Fruit fly (Drosophila melanogaster): ENCODE data around the gene CG32536.
A peak's percentile ranks its signal among the peaks of the same experiment; 100 is the strongest.

CG32536 gene

dm6 chrX:19323835-19324133, 47.1 kb upstream of the CG32536 start (continued):
- TF ChIP-seq Nf-YA (GFP tag; IDR thresholded peaks at IDR 0.05), result peak; percentile 58; the same call in 1 of the 2 replicates
- peak; percentile 75 for TF ChIP-seq Aef1 (GFP tag; IDR thresholded peaks at IDR 0.05)
- TF ChIP-seq rib (GFP tag; IDR thresholded peaks at IDR 0.05), result peak; percentile 91
- peak; percentile 76 for TF ChIP-seq Sox100B (GFP tag; optimal IDR thresholded peaks at IDR 0.05)
- TF ChIP-seq Elba2 (GFP tag; optimal IDR thresholded peaks at IDR 0.05), result no peak
- TF ChIP-seq CG34224 (GFP tag; IDR thresholded peaks at IDR 0.05; ENCODE audit: partially characterized antibody), result no peak
- TF ChIP-seq Hr3 (GFP tag; optimal IDR thresholded peaks at IDR 0.05), result peak; percentile 77
- TF ChIP-seq sd (tag; optimal IDR thresholded peaks at IDR 0.05), result peak; percentile 63
- no peak for TF ChIP-seq Hr39 (optimal IDR thresholded peaks at IDR 0.05)
- peak; percentile 46 for TF ChIP-seq gcm2 (GFP tag; optimal IDR thresholded peaks at IDR 0.05)
- TF ChIP-seq Stat92E (GFP tag; optimal IDR thresholded peaks at IDR 0.05), result no peak
- no peak for TF ChIP-seq CG9797 (GFP tag; optimal IDR thresholded peaks at IDR 0.05)
- peak; percentile 58; the same call in 1 of the 3 replicates for TF ChIP-seq CG7357 (GFP tag; IDR thresholded peaks at IDR 0.05)
- TF ChIP-seq CG6765 (GFP tag; optimal IDR thresholded peaks at IDR 0.05), result peak; percentile 79
- peak; percentile 0 for TF ChIP-seq CG33213 (GFP tag; optimal IDR thresholded peaks at IDR 0.05)
- TF ChIP-seq CG13775 (GFP tag; optimal IDR thresholded peaks at IDR 0.05), result peak; percentile 83
- peak; percentile 89 for TF ChIP-seq CG2678 (tag; optimal IDR thresholded peaks at IDR 0.05)
- no peak for TF ChIP-seq Dfd (GFP tag; optimal IDR thresholded peaks at IDR 0.05)
- TF ChIP-seq bsh (GFP tag; optimal IDR thresholded peaks at IDR 0.05), result peak; percentile 85 to 87
- peak; percentile 84 for TF ChIP-seq CG11504 (tag; optimal IDR thresholded peaks at IDR 0.05)
- no peak for TF ChIP-seq CG42726 (GFP tag; IDR thresholded peaks at IDR 0.05; ENCODE audit: partially characterized antibody)
- TF ChIP-seq sima (GFP tag; optimal IDR thresholded peaks at IDR 0.05), result no peak
- peak; percentile 96 for TF ChIP-seq CG2120 (GFP tag; optimal IDR thresholded peaks at IDR 0.05)
- TF ChIP-seq Opbp (GFP tag; IDR thresholded peaks at IDR 0.05; ENCODE audit: partially characterized antibody), result no peak
- no peak for TF ChIP-seq zen2 (GFP tag; IDR thresholded peaks at IDR 0.05; ENCODE audit: partially characterized antibody)
- peak; percentile 1 for TF ChIP-seq bigmax (GFP tag; optimal IDR thresholded peaks at IDR 0.05)
- no peak for TF ChIP-seq pan (optimal IDR thresholded peaks at IDR 0.05)
- TF ChIP-seq pan (GFP tag; optimal IDR thresholded peaks at IDR 0.05 in 1 of 2, IDR thresholded peaks at IDR 0.05 in 1 of 2), result peak in 1 of 2 experiments; percentile 80
- no peak for TF ChIP-seq Doc3 (GFP tag; IDR thresholded peaks at IDR 0.05; ENCODE audit: partially characterized antibody)
- TF ChIP-seq row (GFP tag; IDR thresholded peaks at IDR 0.05), result peak; percentile 89
- no peak for TF ChIP-seq ro (GFP tag; IDR thresholded peaks at IDR 0.05)
- TF ChIP-seq CG18599 (GFP tag; optimal IDR thresholded peaks at IDR 0.05), result peak; percentile 95
- TF ChIP-seq CG12219 (GFP tag; optimal IDR thresholded peaks at IDR 0.05), result peak; percentile 72
- TF ChIP-seq org-1 (GFP tag; optimal IDR thresholded peaks at IDR 0.05), result peak; percentile 82
- peak; percentile 61; the same call in 1 of the 2 replicates for TF ChIP-seq CG7372 (GFP tag; IDR thresholded peaks at IDR 0.05)
- TF ChIP-seq Dek (tag; optimal IDR thresholded peaks at IDR 0.05), result peak; percentile 82
- TF ChIP-seq Six4 (GFP tag; optimal IDR thresholded peaks at IDR 0.05), result peak; percentile 52
- no peak for TF ChIP-seq danr (GFP tag; IDR thresholded peaks at IDR 0.05)
- TF ChIP-seq btn (GFP tag; optimal IDR thresholded peaks at IDR 0.05), result peak; percentile 28
- peak; percentile 71 for TF ChIP-seq CG31224 (GFP tag; IDR thresholded peaks at IDR 0.05)
- TF ChIP-seq CG1233 (GFP tag; optimal IDR thresholded peaks at IDR 0.05), result peak; percentile 54
- peak; percentile 75 for TF ChIP-seq E2f1 (GFP tag; IDR thresholded peaks at IDR 0.05)
- TF ChIP-seq Ptx1 (GFP tag; IDR thresholded peaks at IDR 0.05), result peak; percentile 82
- peak; percentile 42 for TF ChIP-seq CG9609 (GFP tag; optimal IDR thresholded peaks at IDR 0.05)
- TF ChIP-seq CG1602 (GFP tag; optimal IDR thresholded peaks at IDR 0.05), result peak; percentile 50
- TF ChIP-seq H15 (GFP tag; IDR thresholded peaks at IDR 0.05), result peak; percentile 69
- no peak for TF ChIP-seq CG3163 (GFP tag; optimal IDR thresholded peaks at IDR 0.05)
- TF ChIP-seq HLH4C (GFP tag; IDR thresholded peaks at IDR 0.05; ENCODE audit: partially characterized antibody), result no peak
- TF ChIP-seq aop (GFP tag; IDR thresholded peaks at IDR 0.05), result no peak
- TF ChIP-seq trh (GFP tag; optimal IDR thresholded peaks at IDR 0.05), result no peak
- peak; percentile 86 for TF ChIP-seq CG8924 (tag; optimal IDR thresholded peaks at IDR 0.05)
- TF ChIP-seq lab (GFP tag; optimal IDR thresholded peaks at IDR 0.05), result peak; percentile 94

Measured in whole organism, embryonic.